Worm (Caenorhabditis elegans) whole organism, L4/young adult: ENCODE measurements around the gene F18A12.2.

Experiments used
- W03F9.2 ChIP-seq: fragments of 150-350 bp; optimal IDR thresholded peaks from 2 replicates; lab custom pipeline; 2014; ENCODE audit warnings: missing biosample characterization, missing genetic modification characterization
- him-1 ChIP-seq: sonication (generic microtip); optimal IDR thresholded peaks from 2 replicates; lab custom pipeline; 2016; ENCODE audit warnings: missing genotype, missing genetic modification reagents, missing genetic modification characterization, missing compliant biosample characterization

DNA sequence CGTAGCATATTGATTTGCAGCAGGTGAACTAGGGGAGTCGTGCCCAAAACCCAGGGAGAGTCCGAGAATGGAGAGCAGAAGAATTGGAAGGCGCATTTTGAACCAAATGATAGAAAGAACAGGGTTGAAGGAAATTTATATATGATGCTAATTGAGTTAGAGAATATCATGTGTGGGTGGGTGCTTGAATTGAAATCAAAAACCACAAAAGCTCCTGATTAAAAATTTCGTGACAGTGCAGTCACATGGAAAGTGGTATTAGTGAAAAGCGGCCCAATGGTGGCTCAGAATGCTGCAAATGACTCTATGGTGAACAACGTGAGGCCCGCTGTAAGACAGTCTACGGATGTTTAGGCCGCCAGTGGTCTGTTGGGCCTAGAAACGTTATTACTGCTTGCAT, 46.9 kb downstream of the F18A12.2 start, which contains the start of gene C16C8.8:
- no peak for TF ChIP-seq him-1 (tag; lab: Kevin White, UChicago)
- TF ChIP-seq W03F9.2 (tag; lab: Kevin White, UChicago), result no peak
